Fruit fly (Drosophila melanogaster) whole organism, embryonic: Measurements from ENCODE around the gene CG8372.

Experiments used
- ATbp ChIP-seq: fragments of 200-800 bp; sonication (Bioruptor generic); optimal IDR thresholded peaks from 2 replicates; lab custom pipeline; 2017; ENCODE audit warnings: missing biosample characterization, mild to moderate bottlenecking, missing genetic modification characterization, missing genetic modification reagents
- CG10147 ChIP-seq: fragments of 200-800 bp; sonication (Bioruptor generic); optimal IDR thresholded peaks from 2 replicates; lab custom pipeline; 2019; ENCODE audit warnings: missing biosample characterization, mild to moderate bottlenecking, missing genetic modification characterization, moderate library complexity
- CG15073 ChIP-seq: fragments of 200-800 bp; sonication (Bioruptor generic); optimal IDR thresholded peaks from 2 replicates; lab custom pipeline; 2016; ENCODE audit warnings: missing biosample characterization, missing genetic modification characterization
- CG15269 ChIP-seq: fragments of 200-800 bp; sonication (Bioruptor generic); optimal IDR thresholded peaks from 2 replicates; lab custom pipeline; 2018; ENCODE audit warnings: missing biosample characterization, mild to moderate bottlenecking, missing genetic modification characterization, moderate library complexity
- CG17568 ChIP-seq: fragments of 200-800 bp; sonication (Bioruptor generic); optimal IDR thresholded peaks from 2 replicates; lab custom pipeline; 2018; ENCODE audit warnings: missing biosample characterization, mild to moderate bottlenecking, missing genetic modification characterization, moderate library complexity
- CG18599 ChIP-seq: fragments of 200-800 bp; sonication (Bioruptor generic); optimal IDR thresholded peaks from 3 replicates; lab custom pipeline; 2017; ENCODE audit warnings: missing biosample characterization, missing genetic modification characterization, mild to moderate bottlenecking, moderate library complexity, missing genetic modification reagents
- CG33557 ChIP-seq: fragments of 200-800 bp; sonication (Bioruptor generic); optimal IDR thresholded peaks from 2 replicates; lab custom pipeline; 2019; ENCODE audit warnings: missing biosample characterization, mild to moderate bottlenecking, missing genetic modification characterization, moderate library complexity
- CG34224 ChIP-seq: fragments of 200-800 bp; sonication (Bioruptor generic); IDR thresholded peaks from 3 replicates; pipeline ENCODE4 v1.3.6; 2022; ENCODE audit warnings: missing biosample characterization, missing genetic modification characterization; ENCODE audit not compliant: partially characterized antibody
- CG4854 ChIP-seq: fragments of 200-800 bp; sonication (Bioruptor generic); optimal IDR thresholded peaks from 2 replicates; lab custom pipeline; 2016; ENCODE audit warnings: missing biosample characterization, missing genetic modification characterization, inconsistent platforms
- CG6272 ChIP-seq: fragments of 200-800 bp; sonication (Bioruptor generic); IDR thresholded peaks from 2 replicates; pipeline ENCODE4 v1.3.6; 2022; ENCODE audit warnings: missing biosample characterization, missing genetic modification characterization
- CG6813 ChIP-seq: fragments of 200-800 bp; sonication (Bioruptor generic); optimal IDR thresholded peaks from 2 replicates; lab custom pipeline; 2017; ENCODE audit warnings: missing biosample characterization, missing genetic modification characterization, mild to moderate bottlenecking, moderate library complexity, missing genetic modification reagents
- CG7357 ChIP-seq: fragments of 200-800 bp; sonication (Bioruptor generic); IDR thresholded peaks from 3 replicates; pipeline ENCODE4 v1.3.6; 2022; ENCODE audit warnings: missing biosample characterization, missing genetic modification characterization
- CG7963 ChIP-seq: fragments of 200-800 bp; sonication (Bioruptor generic); IDR thresholded peaks from 3 replicates; pipeline ENCODE4 v1.3.6; 2022; ENCODE audit warnings: missing biosample characterization, missing genetic modification characterization; ENCODE audit not compliant: partially characterized antibody
- CG7987 ChIP-seq: fragments of 200-800 bp; sonication (Bioruptor generic); optimal IDR thresholded peaks from 2 replicates; lab custom pipeline; 2018; ENCODE audit warnings: missing biosample characterization, mild to moderate bottlenecking, missing genetic modification characterization, moderate library complexity
- CG8359 ChIP-seq: fragments of 200-800 bp; sonication (Bioruptor generic); optimal IDR thresholded peaks from 2 replicates; lab custom pipeline; 2017; ENCODE audit warnings: missing biosample characterization, mild to moderate bottlenecking, missing genetic modification characterization, borderline replicate concordance
- Doc3 ChIP-seq: fragments of 200-800 bp; sonication (Bioruptor generic); IDR thresholded peaks from 3 replicates; pipeline ENCODE4 v1.3.6; 2022; ENCODE audit warnings: missing biosample characterization, missing genetic modification characterization; ENCODE audit not compliant: partially characterized antibody
- Hey ChIP-seq: fragments of 200-800 bp; sonication (Bioruptor generic); optimal IDR thresholded peaks from 3 replicates; lab custom pipeline; 2018; ENCODE audit warnings: missing biosample characterization, mild to moderate bottlenecking, missing genetic modification characterization
- Med ChIP-seq: fragments of 200-800 bp; sonication (Bioruptor generic); peaks from one replicate; lab custom pipeline; 2016; ENCODE audit warnings: missing biosample characterization, missing genetic modification characterization, mild to moderate bottlenecking, inconsistent platforms, moderate library complexity
- PHDP ChIP-seq: fragments of 200-800 bp; sonication (Bioruptor generic); optimal IDR thresholded peaks from 3 replicates; lab custom pipeline; 2018; ENCODE audit warnings: missing biosample characterization, mild to moderate bottlenecking, missing genetic modification characterization, moderate library complexity
- Side ChIP-seq: fragments of 200-800 bp; sonication (Bioruptor generic); optimal IDR thresholded peaks from 2 replicates; lab custom pipeline; 2016; ENCODE audit warnings: missing biosample characterization, missing genetic modification characterization
- Sox102F ChIP-seq: fragments of 200-800 bp; sonication (Bioruptor generic); optimal IDR thresholded peaks from 2 replicates; lab custom pipeline; 2018; ENCODE audit warnings: missing biosample characterization, mild to moderate bottlenecking, missing genetic modification characterization, moderate library complexity
- Xbp1 ChIP-seq: fragments of 200-800 bp; sonication (Bioruptor generic); optimal IDR thresholded peaks from 3 replicates; lab custom pipeline; 2016; ENCODE audit warnings: missing biosample characterization, mild to moderate bottlenecking, missing genetic modification characterization
- bigmax ChIP-seq: fragments of 200-800 bp; sonication (Bioruptor generic); optimal IDR thresholded peaks from 2 replicates; lab custom pipeline; 2018; ENCODE audit warnings: missing biosample characterization, mild to moderate bottlenecking, missing genetic modification characterization
- caup ChIP-seq: fragments of 200-800 bp; sonication (Bioruptor generic); optimal IDR thresholded peaks from 3 replicates; lab custom pipeline; 2017; ENCODE audit warnings: missing biosample characterization, mild to moderate bottlenecking, missing genetic modification characterization, moderate library complexity; ENCODE audit not compliant: severe bottlenecking
- chinmo ChIP-seq: fragments of 200-800 bp; sonication (Bioruptor generic); IDR thresholded peaks from 4 replicates; pipeline ENCODE4 v1.3.6; 2022; ENCODE audit warnings: missing biosample characterization, missing genetic modification characterization; ENCODE audit not compliant: partially characterized antibody
- crol ChIP-seq: fragments of 200-800 bp; sonication (Bioruptor generic); IDR thresholded peaks from 2 replicates; pipeline ENCODE4 v1.3.6; 2022; ENCODE audit warnings: missing biosample characterization, missing genetic modification characterization
- cwo ChIP-seq: fragments of 200-800 bp; sonication (Bioruptor generic); optimal IDR thresholded peaks from 3 replicates; lab custom pipeline; 2017; ENCODE audit warnings: missing biosample characterization, missing genetic modification characterization, mild to moderate bottlenecking, moderate library complexity, missing genetic modification reagents
- eve ChIP-seq, 2 experiments: fragments of >200 bp; optimal IDR thresholded peaks; 2 replicates each; lab custom pipeline; 2017; ENCODE audit warnings: missing biosample characterization in 2 of 2, missing genetic modification characterization in 2 of 2
- exex ChIP-seq: fragments of 200-800 bp; sonication (Bioruptor generic); optimal IDR thresholded peaks from 4 replicates; lab custom pipeline; 2018; ENCODE audit warnings: missing biosample characterization, mild to moderate bottlenecking, missing genetic modification characterization, moderate library complexity
- grn ChIP-seq: fragments of 200-800 bp; sonication (Bioruptor generic); optimal IDR thresholded peaks from 3 replicates; lab custom pipeline; 2017; ENCODE audit warnings: missing biosample characterization, missing genetic modification characterization
- gro ChIP-seq: fragments of 200-800 bp; sonication (Bioruptor generic); optimal IDR thresholded peaks from 2 replicates; lab custom pipeline; 2016; ENCODE audit warnings: missing biosample characterization, missing genetic modification characterization
- kah ChIP-seq: fragments of 200-800 bp; sonication (Bioruptor generic); optimal IDR thresholded peaks from 2 replicates; lab custom pipeline; 2018; ENCODE audit warnings: missing biosample characterization, mild to moderate bottlenecking, missing genetic modification characterization
- lab ChIP-seq: fragments of 200-800 bp; sonication (Bioruptor generic); optimal IDR thresholded peaks from 3 replicates; lab custom pipeline; 2017; ENCODE audit warnings: missing biosample characterization, missing genetic modification characterization, mild to moderate bottlenecking, moderate library complexity, missing genetic modification reagents
- mirr ChIP-seq: fragments of 200-800 bp; sonication (Bioruptor generic); optimal IDR thresholded peaks from 3 replicates; lab custom pipeline; 2018; ENCODE audit warnings: missing biosample characterization, mild to moderate bottlenecking, missing genetic modification characterization
- nerfin-1 ChIP-seq: fragments of 200-800 bp; sonication (Bioruptor generic); optimal IDR thresholded peaks from 3 replicates; lab custom pipeline; 2019; ENCODE audit warnings: missing biosample characterization, mild to moderate bottlenecking, missing genetic modification characterization, moderate library complexity
- prd ChIP-seq, 3 experiments: fragments of >200 bp in 2 of 3; fragments of 200-800 bp in 1 of 3; sonication (Bioruptor generic) in 1 of 3; optimal IDR thresholded peaks in 2 of 3; IDR thresholded peaks in 1 of 3; 2 replicates in 2 of 3; 3 replicates in 1 of 3; pipeline versions ENCODE4 v1.3.6 to Lab custom; 2017 to 2022; ENCODE audit warnings: missing biosample characterization in 1 of 3, missing genetic modification characterization in 1 of 3
- pros ChIP-seq: fragments of 200-800 bp; sonication (Bioruptor generic); optimal IDR thresholded peaks from 3 replicates; lab custom pipeline; 2019; ENCODE audit warnings: missing biosample characterization, mild to moderate bottlenecking, missing genetic modification characterization, moderate library complexity
- sd ChIP-seq: fragments of 200-800 bp; sonication (Bioruptor generic); optimal IDR thresholded peaks from 3 replicates; lab custom pipeline; 2018; ENCODE audit warnings: missing biosample characterization, mild to moderate bottlenecking, missing genetic modification characterization, moderate library complexity
- slp2 ChIP-seq: fragments of 200-800 bp; sonication (Bioruptor generic); optimal IDR thresholded peaks from 2 replicates; lab custom pipeline; 2016; ENCODE audit warnings: missing biosample characterization, missing genetic modification characterization
- sug ChIP-seq: fragments of 200-800 bp; optimal IDR thresholded peaks from 2 replicates; lab custom pipeline; 2019; ENCODE audit warnings: missing biosample characterization, mild to moderate bottlenecking, missing genetic modification characterization, moderate library complexity
- tap ChIP-seq: fragments of 200-800 bp; optimal IDR thresholded peaks from 3 replicates; lab custom pipeline; 2019; ENCODE audit warnings: missing biosample characterization, mild to moderate bottlenecking, missing genetic modification characterization, moderate library complexity
- unc-4 ChIP-seq: fragments of 200-800 bp; sonication (Bioruptor generic); IDR thresholded peaks from 2 replicates; pipeline ENCODE4 v1.3.6; 2022; ENCODE audit warnings: missing biosample characterization, missing genetic modification characterization; ENCODE audit not compliant: partially characterized antibody
- vnd ChIP-seq: fragments of 200-800 bp; sonication (Bioruptor generic); IDR thresholded peaks from 3 replicates; pipeline ENCODE4 v1.3.6; 2022; ENCODE audit warnings: missing biosample characterization, missing genetic modification characterization; ENCODE audit not compliant: partially characterized antibody
- vvl ChIP-seq: fragments of 200-800 bp; sonication (Bioruptor generic); IDR thresholded peaks from 2 replicates; pipeline ENCODE4 v1.3.6; 2022; ENCODE audit warnings: missing biosample characterization, missing genetic modification characterization
- z ChIP-seq: fragments of 200-800 bp; sonication (Bioruptor generic); IDR thresholded peaks from 3 replicates; pipeline ENCODE4 v1.3.6; 2022; ENCODE audit warnings: missing biosample characterization, missing genetic modification characterization
- zen ChIP-seq: fragments of 200-800 bp; sonication (Bioruptor generic); optimal IDR thresholded peaks from 3 replicates; lab custom pipeline; 2018; ENCODE audit warnings: missing biosample characterization, mild to moderate bottlenecking, missing genetic modification characterization, moderate library complexity

Gene CG8372

DNA sequence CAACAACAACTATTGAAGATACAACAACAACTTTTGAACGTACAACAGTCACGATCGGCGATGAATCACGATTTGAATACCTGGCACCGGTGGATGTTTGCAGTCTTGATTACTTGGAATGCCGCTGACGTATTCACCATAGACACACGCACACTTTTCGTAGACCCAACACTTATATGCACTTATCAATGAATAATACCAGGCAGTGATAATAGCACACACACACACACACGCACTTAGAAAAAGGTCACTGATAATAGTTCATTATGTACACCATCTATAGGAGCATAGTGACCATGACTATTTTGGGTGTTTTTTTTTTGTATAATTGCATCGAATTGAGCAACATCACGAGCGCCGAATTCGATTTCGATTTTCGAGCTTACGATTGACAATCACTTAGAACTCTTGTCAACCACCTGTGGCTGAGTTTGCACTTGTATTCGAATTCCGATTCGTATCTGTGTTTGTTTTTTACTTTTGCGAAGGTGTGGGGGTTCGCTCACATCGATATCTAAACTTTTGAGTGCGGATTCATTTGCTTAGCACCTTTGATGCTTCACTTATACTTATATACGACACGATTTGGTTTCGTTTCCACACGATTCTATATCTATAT, 26.4 kb upstream of the CG8372 start (continued):
- peak; percentile 9 for TF ChIP-seq CG8359 (GFP tag; lab: Kevin White, UChicago)
- peak; percentile 22 for TF ChIP-seq gro (GFP tag; lab: Kevin White, UChicago)
- TF ChIP-seq CG33557 (GFP tag; lab: Kevin White, UChicago) = no peak
- TF ChIP-seq sug = peak; percentile 12
- peak; percentile 24 for TF ChIP-seq mirr (GFP tag; lab: Kevin White, UChicago)
- TF ChIP-seq CG18599 (GFP tag; lab: Kevin White, UChicago) = peak; percentile 34
- no peak for TF ChIP-seq Side
- no peak for TF ChIP-seq tap (tag; lab: Kevin White, UChicago)
- TF ChIP-seq CG6813 (GFP tag; lab: Kevin White, UChicago) = peak; percentile 16
- TF ChIP-seq Sox102F (GFP tag; lab: Kevin White, UChicago) = no peak
- TF ChIP-seq lab (GFP tag; lab: Kevin White, UChicago) = peak; percentile 21
- TF ChIP-seq eve (GFP tag; optimal IDR thresholded peaks at IDR 0.05; lab: Kevin White, UChicago) = peak in 1 of 2 experiments; percentile 74
- TF ChIP-seq z (GFP tag; lab: Robert Waterston, UW) = peak; percentile 43; the same call in 1 of the 3 replicates
- no peak for TF ChIP-seq Doc3 (GFP tag; lab: Robert Waterston, UW)
- TF ChIP-seq grn (GFP tag; lab: Kevin White, UChicago) = peak; percentile 4
- peak; percentile 55 for TF ChIP-seq exex (tag; lab: Kevin White, UChicago)
- no peak for TF ChIP-seq CG7357 (GFP tag; lab: Robert Waterston, UW)

- TF ChIP-seq Hey (no peak), exex (tag; lab: Kevin White, UChicago) (peak; percentile 2), zen (tag; lab: Kevin White, UChicago) (no peak), sd (tag; lab: Kevin White, UChicago) (peak; percentile 56), CG6272 (GFP tag; lab: Robert Waterston, UW) (no peak), CG4854 (GFP tag; lab: Kevin White, UChicago) (no peak), bigmax (GFP tag; lab: Kevin White, UChicago) (no peak), crol (peak; percentile 47; the same call in 1 of the 2 replicates), CG7963 (GFP tag; lab: Robert Waterston, UW) (no peak), CG7987 (peak; percentile 23), CG15269 (peak; percentile 10), CG34224 (GFP tag; lab: Robert Waterston, UW) (no peak), chinmo (GFP tag; lab: Robert Waterston, UW) (peak; percentile 92; the same call in 3 of the 4 replicates), PHDP (tag; lab: Kevin White, UChicago) (no peak), CG17568 (GFP tag; lab: Kevin White, UChicago) (no peak), slp2 (GFP tag; lab: Kevin White, UChicago) (no peak), Med (GFP tag; lab: Kevin White, UChicago) (peak; percentile 28), kah (no peak), CG15073 (no peak), caup (GFP tag; lab: Kevin White, UChicago) (peak; percentile 37), vnd (GFP tag; lab: Robert Waterston, UW) (no peak), ATbp (GFP tag; lab: Kevin White, UChicago) (no peak), nerfin-1 (tag; lab: Kevin White, UChicago) (no peak), Xbp1 (no peak), prd (optimal IDR thresholded peaks at IDR 0.05; lab: Kevin White, UChicago) (no peak), prd (GFP tag; IDR thresholded peaks at IDR 0.05; lab: Robert Waterston, UW) (no peak), cwo (peak; percentile 60), vvl (GFP tag; lab: Robert Waterston, UW) (peak; percentile 77), unc-4 (GFP tag; lab: Robert Waterston, UW) (no peak), pros (GFP tag; lab: Kevin White, UChicago) (no peak), CG10147 (GFP tag; lab: Kevin White, UChicago) (peak; percentile 3)
These were observed 20.9 kb upstream of the CG8372 start for dm6 chr2L:8233571-8233970.
